Worm (Caenorhabditis elegans): ENCODE data around the gene nhr-80.

nhr-80 gene

ce11 chrIII:27341-27947 is 12.8 kb upstream of the nhr-80 start:
- no peak for TF ChIP-seq nhr-77 (tag; optimal IDR thresholded peaks at IDR 0.05)
- no peak for TF ChIP-seq lir-3 (tag; optimal IDR thresholded peaks at IDR 0.05)
- no peak for TF ChIP-seq aha-1 (tag)
- TF ChIP-seq gei-8 (GFP tag; optimal IDR thresholded peaks at IDR 0.05) = no peak
- no peak for TF ChIP-seq D1046.2 (GFP tag; IDR thresholded peaks at IDR 0.05)
- no peak for TF ChIP-seq set-16 (GFP tag; IDR thresholded peaks at IDR 0.05)
- no peak for TF ChIP-seq tag-97 (GFP tag; IDR thresholded peaks at IDR 0.05)
- TF ChIP-seq nhr-42 (GFP tag; IDR thresholded peaks at IDR 0.05) = no peak
- TF ChIP-seq daf-12 (tag; optimal IDR thresholded peaks at IDR 0.05) = no peak
- no peak for TF ChIP-seq nhr-237 (tag; optimal IDR thresholded peaks at IDR 0.05)

ce11 chrIII:25582-25996 is 10.9 kb upstream of the nhr-80 start:
- TF ChIP-seq arid-1 (GFP tag; conservative IDR thresholded peaks at IDR 0.05) = peak; percentile 65; the same call in 1 of the 2 replicates
- peak; percentile 83 for TF ChIP-seq ctbp-1 (GFP tag; IDR thresholded peaks at IDR 0.05)
- peak; percentile 61 to 68 for TF ChIP-seq lsy-2 (tag; optimal IDR thresholded peaks at IDR 0.05)
- peak; percentile 82 for TF ChIP-seq hmg-1.1 (GFP tag; IDR thresholded peaks at IDR 0.05)
- peak; percentile 84 for TF ChIP-seq hlh-11 (tag; optimal IDR thresholded peaks at IDR 0.05)
- TF ChIP-seq vab-7 (GFP tag; IDR thresholded peaks at IDR 0.05) = 0 out of 2 replicates have a peak, but pooled peaks have one; percentile 42
- TF ChIP-seq fkh-10 (GFP tag; optimal IDR thresholded peaks at IDR 0.05) = peak; percentile 82
- peak; percentile 80 for TF ChIP-seq F37D6.2 (tag; optimal IDR thresholded peaks at IDR 0.05)
- peak in 1 of 2 experiments; percentile 61 for TF ChIP-seq unc-62 (GFP tag; optimal IDR thresholded peaks at IDR 0.05 in 1 of 2)
- no peak for TF ChIP-seq unc-62 (tag; optimal IDR thresholded peaks at IDR 0.05)
- TF ChIP-seq spr-3 (GFP tag; optimal IDR thresholded peaks at IDR 0.05) = peak; percentile 1
- TF ChIP-seq egl-43 (GFP tag; IDR thresholded peaks at IDR 0.05) = peak; percentile 84
- no peak for TF ChIP-seq unc-130 (GFP tag; optimal IDR thresholded peaks at IDR 0.05)
- TF ChIP-seq pha-4 (GFP tag; IDR thresholded peaks at IDR 0.05) = no peak
- TF ChIP-seq pha-4 (tag; optimal IDR thresholded peaks at IDR 0.05) = no peak
- TF ChIP-seq aha-1 (tag) = peak; percentile 93
- no peak for TF ChIP-seq F10B5.3 (tag; optimal IDR thresholded peaks at IDR 0.05)
- peak; percentile 68 for TF ChIP-seq ceh-20 (GFP tag; IDR thresholded peaks at IDR 0.05)
- peak; percentile 62; the same call in 1 of the 2 replicates for TF ChIP-seq tra-1 (GFP tag; IDR thresholded peaks at IDR 0.05)
- TF ChIP-seq set-16 (GFP tag; IDR thresholded peaks at IDR 0.05) = peak; percentile 97
- peak; percentile 55 for TF ChIP-seq mes-2 (tag; optimal IDR thresholded peaks at IDR 0.05; ENCODE audit: poor library complexity, severe bottlenecking)
- TF ChIP-seq dmd-8 (GFP tag; IDR thresholded peaks at IDR 0.05) = peak; percentile 51; the same call in 1 of the 2 replicates
- TF ChIP-seq zfp-3 (GFP tag; conservative IDR thresholded peaks at IDR 0.05) = no peak
- TF ChIP-seq rbr-2 (tag; optimal IDR thresholded peaks at IDR 0.05) = peak; percentile 85
- TF ChIP-seq mep-1 (tag; optimal IDR thresholded peaks at IDR 0.05) = peak; percentile 46
- no peak for TF ChIP-seq zip-11 (GFP tag; IDR thresholded peaks at IDR 0.05)
- TF ChIP-seq nhr-111 (GFP tag; optimal IDR thresholded peaks at IDR 0.05) = no peak
- TF ChIP-seq T26A8.4 (GFP tag; IDR thresholded peaks at IDR 0.05) = peak; percentile 37; the same call in 1 of the 2 replicates
- TF ChIP-seq nhr-48 (tag; optimal IDR thresholded peaks at IDR 0.05) = peak; percentile 76
- no peak for TF ChIP-seq duxl-1 (tag; optimal IDR thresholded peaks at IDR 0.05; ENCODE audit: poor library complexity)
- TF ChIP-seq dmd-6 (GFP tag; IDR thresholded peaks at IDR 0.05) = peak; percentile 47
- TF ChIP-seq mdl-1 (tag; optimal IDR thresholded peaks at IDR 0.05) = peak; percentile 69 to 72
- no peak for TF ChIP-seq nhr-28 (tag; optimal IDR thresholded peaks at IDR 0.05)
- peak; percentile 32 for TF ChIP-seq zag-1 (tag; optimal IDR thresholded peaks at IDR 0.05)
- TF ChIP-seq lir-3 (tag; optimal IDR thresholded peaks at IDR 0.05) = no peak
- TF ChIP-seq lin-38 (GFP tag; IDR thresholded peaks at IDR 0.05) = 0 out of 2 replicates have a peak, but pooled peaks have one; percentile 11
- TF ChIP-seq hif-1 (tag; optimal IDR thresholded peaks at IDR 0.05) = peak in 1 of 2 experiments; percentile 80
- 0 out of 2 replicates have a peak, but pooled peaks have one; percentile 12 for TF ChIP-seq tag-97 (GFP tag; IDR thresholded peaks at IDR 0.05)
- TF ChIP-seq hlh-30 (tag; optimal IDR thresholded peaks at IDR 0.05; ENCODE audit: insufficient read depth) = peak; percentile 94

Data from whole organism, L4 larva.